Worm (Caenorhabditis elegans) whole organism, L1 larva: Measurements from ENCODE around the gene ccr-4.

Experiments used
- elt-3 ChIP-seq, 6 experiments: fragments of 150-350 bp in 1 of 6; sonication (generic microtip); optimal IDR thresholded peaks; 2 replicates each; lab custom pipeline; 2017 to 2018; ENCODE audit warnings: missing biosample characterization in 6 of 6, missing genetic modification characterization in 6 of 6, inconsistent platforms in 1 of 6
- fkh-8 ChIP-seq: sonication (generic microtip); optimal IDR thresholded peaks from 2 replicates; lab custom pipeline; 2016; ENCODE audit warnings: mild to moderate bottlenecking, missing genetic modification characterization, missing compliant biosample characterization
- xbp-1 ChIP-seq: sonication (generic microtip); optimal IDR thresholded peaks from 2 replicates; lab custom pipeline; 2016; ENCODE audit warnings: missing genetic modification characterization, missing compliant biosample characterization

- TF ChIP-seq xbp-1 (tag; lab: Kevin White, UChicago) (no peak), fkh-8 (no peak), elt-3 (tag; optimal IDR thresholded peaks at IDR 0.05; lab: Kevin White, UChicago) (peak in 2 of 6 experiments; percentile 36 to 50)
Measured at ce11 chrIV:12403440-12403839, 42.1 kb downstream of the ccr-4 start.
